Worm (Caenorhabditis elegans) whole organism, L4/young adult: Measurements from ENCODE around the gene gst-38.
"Not testable (repeated sequence)": the region's sequence is repeated elsewhere in the genome, so short reads cannot be mapped to it uniquely, and the experiment has no call there.

Experiments
- W03F9.2 ChIP-seq: fragments of 150-350 bp; optimal IDR thresholded peaks from 2 replicates; lab custom pipeline; 2014; ENCODE audit warnings: missing biosample characterization, missing genetic modification characterization
- dao-5 ChIP-seq: sonication (generic microtip); optimal IDR thresholded peaks from 2 replicates; lab custom pipeline; 2016; ENCODE audit warnings: missing genotype, missing genetic modification characterization, moderate library complexity, missing compliant biosample characterization
- him-1 ChIP-seq: sonication (generic microtip); optimal IDR thresholded peaks from 2 replicates; lab custom pipeline; 2016; ENCODE audit warnings: missing genotype, missing genetic modification reagents, missing genetic modification characterization, missing compliant biosample characterization

Gene gst-38

ce11 chrV:15915919-15916318 is at the start of gene gst-38:
TSS of gene gst-38 (minus strand) at chrV:15916070.
- TF ChIP-seq dao-5 (tag; lab: Kevin White, UChicago) (no peak), W03F9.2 (tag; lab: Kevin White, UChicago) (no peak), him-1 (tag; lab: Kevin White, UChicago) (no peak)

- no peak for TF ChIP-seq W03F9.2 (tag; lab: Kevin White, UChicago)
- no peak for TF ChIP-seq him-1 (tag; lab: Kevin White, UChicago)
- TF ChIP-seq dao-5 (tag; lab: Kevin White, UChicago), result no peak
These were observed 49.2 kb upstream of the gst-38 start, which contains the start of gene sri-2 for ce11 chrV:15965114-15965513. TSS of gene sri-2 (minus strand) at chrV:15965214.

ce11 chrV:15959456-15959855 is 43.6 kb upstream of the gst-38 start:
- TF ChIP-seq dao-5 (tag; lab: Kevin White, UChicago), result no peak
- no peak for TF ChIP-seq W03F9.2 (tag; lab: Kevin White, UChicago)
- no peak for TF ChIP-seq him-1 (tag; lab: Kevin White, UChicago)

- no peak for TF ChIP-seq W03F9.2 (tag; lab: Kevin White, UChicago)
- TF ChIP-seq him-1 (tag; lab: Kevin White, UChicago), result no peak
- no peak for TF ChIP-seq dao-5 (tag; lab: Kevin White, UChicago)
These were observed 41.2 kb upstream of the gst-38 start, which contains the start of gene F36G9.3 for ce11 chrV:15957098-15957497. TSS of gene F36G9.3 (plus strand) at chrV:15957398.

- TF ChIP-seq him-1 (tag; lab: Kevin White, UChicago), result no peak
- TF ChIP-seq W03F9.2 (tag; lab: Kevin White, UChicago), result no peak
- no peak for TF ChIP-seq dao-5 (tag; lab: Kevin White, UChicago)
These were observed 39.6 kb upstream of the gst-38 start, which contains the start of gene srh-186 for ce11 chrV:15955497-15955896. TSS of gene srh-186 (plus strand) at chrV:15955797.

- TF ChIP-seq W03F9.2 (tag; lab: Kevin White, UChicago) (no peak), him-1 (tag; lab: Kevin White, UChicago) (no peak), dao-5 (tag; lab: Kevin White, UChicago) (no peak)
These were observed 39.1 kb upstream of the gst-38 start, which contains the start of gene srw-57 for ce11 chrV:15954932-15955331. TSS of gene srw-57 (minus strand) at chrV:15955032.

ce11 chrV:15952762-15953161 is 36.9 kb upstream of the gst-38 start, which contains the start of gene srw-56:
TSS of gene srw-56 (minus strand) at chrV:15952862.
- TF ChIP-seq W03F9.2 (tag; lab: Kevin White, UChicago), result no peak
- no peak for TF ChIP-seq him-1 (tag; lab: Kevin White, UChicago)
- TF ChIP-seq dao-5 (tag; lab: Kevin White, UChicago), result no peak

ce11 chrV:15950903-15951302 is 35.0 kb upstream of the gst-38 start, which contains the start of gene srw-59:
TSS of gene srw-59 (minus strand) at chrV:15951003.
- no peak for TF ChIP-seq dao-5 (tag; lab: Kevin White, UChicago)
- TF ChIP-seq W03F9.2 (tag; lab: Kevin White, UChicago), result no peak

ce11 chrV:15943125-15943524 is 27.3 kb upstream of the gst-38 start, which contains the start of gene srw-53:
TSS of gene srw-53 (plus strand) at chrV:15943425.
- TF ChIP-seq W03F9.2 (tag; lab: Kevin White, UChicago) (no peak), him-1 (tag; lab: Kevin White, UChicago) (no peak), dao-5 (tag; lab: Kevin White, UChicago) (no peak)

- TF ChIP-seq him-1 (tag; lab: Kevin White, UChicago), result no peak
These were observed 24.4 kb upstream of the gst-38 start, which contains the start of gene srw-55 for ce11 chrV:15940254-15940653. TSS of gene srw-55 (minus strand) at chrV:15940354.

- TF ChIP-seq dao-5 (tag; lab: Kevin White, UChicago) (no peak), W03F9.2 (tag; lab: Kevin White, UChicago) (no peak), him-1 (tag; lab: Kevin White, UChicago) (no peak)
These were observed 16.5 kb upstream of the gst-38 start, which contains the start of gene srw-26 for ce11 chrV:15932390-15932789. TSS of gene srw-26 (minus strand) at chrV:15932490.

- not testable (repeated sequence) for TF ChIP-seq dao-5, W03F9.2, him-1 (tag; lab: Kevin White, UChicago)
These were observed 14.0 kb upstream of the gst-38 start, which contains the start of gene srbc-77 for ce11 chrV:15929882-15930281. TSS of gene srbc-77 (plus strand) at chrV:15930182.

ce11 chrV:15928325-15928724 is 12.5 kb upstream of the gst-38 start, which contains the start of gene pzf-1:
TSS of gene pzf-1 (minus strand) at chrV:15928425.
- TF ChIP-seq W03F9.2 (tag; lab: Kevin White, UChicago), result no peak
- no peak for TF ChIP-seq him-1 (tag; lab: Kevin White, UChicago)
- no peak for TF ChIP-seq dao-5 (tag; lab: Kevin White, UChicago)

- no peak for TF ChIP-seq him-1 (tag; lab: Kevin White, UChicago)
- no peak for TF ChIP-seq W03F9.2 (tag; lab: Kevin White, UChicago)
- TF ChIP-seq dao-5 (tag; lab: Kevin White, UChicago), result no peak
These were observed 8.4 kb upstream of the gst-38 start, which contains the start of gene nhr-108 for ce11 chrV:15924307-15924706. TSS of gene nhr-108 (minus strand) at chrV:15924472.
